Fruit fly (Drosophila melanogaster) whole organism, adult: ENCODE results near the gene Jon74E.

Experiments
- CG11617 ChIP-seq: fragments of 200-800 bp; sonication (Bioruptor generic); optimal IDR thresholded peaks from 2 replicates; lab custom pipeline; 2017; ENCODE audit warnings: mild to moderate bottlenecking, missing biosample characterization, missing genetic modification reagents, missing genetic modification characterization
- CG12768 ChIP-seq: fragments of 200-800 bp; sonication (Bioruptor generic); optimal IDR thresholded peaks from 2 replicates; lab custom pipeline; 2017; ENCODE audit warnings: missing biosample characterization, missing genetic modification characterization, mild to moderate bottlenecking, moderate library complexity, missing genetic modification reagents
- CG14711 ChIP-seq: fragments of 200-800 bp; sonication (Bioruptor generic); optimal IDR thresholded peaks from 2 replicates; lab custom pipeline; 2018; ENCODE audit warnings: missing biosample characterization, mild to moderate bottlenecking, missing genetic modification characterization, moderate library complexity
- CG1620 ChIP-seq: fragments of 200-800 bp; sonication (Bioruptor generic); optimal IDR thresholded peaks from 2 replicates; lab custom pipeline; 2016; ENCODE audit warnings: missing biosample characterization, missing genetic modification characterization
- CG33017 ChIP-seq: fragments of 200-800 bp; sonication (Bioruptor generic); optimal IDR thresholded peaks from 2 replicates; lab custom pipeline; 2018; ENCODE audit warnings: missing biosample characterization, mild to moderate bottlenecking, missing genetic modification characterization, moderate library complexity
- CG5204 ChIP-seq: fragments of 200-800 bp; sonication (Bioruptor generic); optimal IDR thresholded peaks from 2 replicates; lab custom pipeline; 2016; ENCODE audit warnings: missing biosample characterization, missing genetic modification characterization
- CG7045 ChIP-seq: fragments of 200-800 bp; sonication (Bioruptor generic); optimal IDR thresholded peaks from 2 replicates; lab custom pipeline; 2017; ENCODE audit warnings: missing biosample characterization, mild to moderate bottlenecking, missing genetic modification characterization
- CG7101 ChIP-seq: fragments of 200-800 bp; sonication (Bioruptor generic); optimal IDR thresholded peaks from 2 replicates; lab custom pipeline; 2018; ENCODE audit warnings: missing biosample characterization, mild to moderate bottlenecking, missing genetic modification characterization, moderate library complexity
- Clk ChIP-seq: fragments of 200-800 bp; sonication (Bioruptor generic); optimal IDR thresholded peaks from 2 replicates; lab custom pipeline; 2017; ENCODE audit warnings: missing biosample characterization, missing genetic modification characterization
- Crg-1 ChIP-seq: fragments of 200-800 bp; sonication (Bioruptor generic); optimal IDR thresholded peaks from 2 replicates; lab custom pipeline; 2016; ENCODE audit warnings: missing biosample characterization, missing genetic modification characterization
- Hr96 ChIP-seq: fragments of 200-800 bp; sonication (Bioruptor generic); optimal IDR thresholded peaks from 2 replicates; lab custom pipeline; 2016; ENCODE audit warnings: missing biosample characterization, missing genetic modification characterization
- Mnt ChIP-seq: fragments of 200-800 bp; sonication (Bioruptor generic); optimal IDR thresholded peaks from 2 replicates; lab custom pipeline; 2016; ENCODE audit warnings: missing biosample characterization, mild to moderate bottlenecking, missing genetic modification characterization
- bab1 ChIP-seq: fragments of 200-800 bp; sonication (Bioruptor generic); optimal IDR thresholded peaks from 3 replicates; lab custom pipeline; 2019; ENCODE audit warnings: missing biosample characterization, mild to moderate bottlenecking, missing genetic modification characterization, moderate library complexity
- cic ChIP-seq: fragments of 200-800 bp; sonication (Bioruptor generic); optimal IDR thresholded peaks from 2 replicates; lab custom pipeline; 2017; ENCODE audit warnings: missing biosample characterization, mild to moderate bottlenecking, missing genetic modification characterization, moderate library complexity
- cnc ChIP-seq, 2 experiments: fragments of >200 bp; optimal IDR thresholded peaks; 2 replicates each; lab custom pipeline; 2017
- kay ChIP-seq: fragments of 200-800 bp; sonication (Bioruptor generic); peaks from one replicate; lab custom pipeline; 2016; ENCODE audit warnings: missing biosample characterization, missing genetic modification characterization, borderline replicate concordance
- ovo ChIP-seq: fragments of 200-800 bp; sonication (Bioruptor generic); optimal IDR thresholded peaks from 2 replicates; lab custom pipeline; 2016; ENCODE audit warnings: missing biosample characterization, missing genetic modification characterization
- pad ChIP-seq: fragments of 200-800 bp; sonication (Bioruptor generic); optimal IDR thresholded peaks from 3 replicates; lab custom pipeline; 2017; ENCODE audit warnings: missing biosample characterization, missing genetic modification characterization, mild to moderate bottlenecking, moderate library complexity, missing genetic modification reagents
- tj ChIP-seq: fragments of 200-800 bp; sonication (Bioruptor generic); optimal IDR thresholded peaks from 3 replicates; lab custom pipeline; 2017; ENCODE audit warnings: missing biosample characterization, mild to moderate bottlenecking, missing genetic modification characterization, moderate library complexity
- toe ChIP-seq: fragments of 200-800 bp; sonication (Bioruptor generic); optimal IDR thresholded peaks from 2 replicates; lab custom pipeline; 2016; ENCODE audit warnings: missing biosample characterization, missing genetic modification characterization

The Jon74E gene

dm6 chr3L:17563536-17564257 is 14.8 kb upstream of the Jon74E start:
- no peak for TF ChIP-seq bab1 (GFP tag; lab: Kevin White, UChicago)
- peak; percentile 62 for TF ChIP-seq pad
- TF ChIP-seq tj (GFP tag; lab: Kevin White, UChicago), result peak; percentile 45
- peak; percentile 17 for TF ChIP-seq cic (GFP tag; lab: Kevin White, UChicago)
- peak; percentile 70 for TF ChIP-seq CG12768

- TF ChIP-seq Hr96 (GFP tag; lab: Kevin White, UChicago) (no peak), CG1620 (GFP tag; lab: Kevin White, UChicago) (no peak), tj (GFP tag; lab: Kevin White, UChicago) (no peak), Mnt (GFP tag; lab: Kevin White, UChicago) (no peak), CG7101 (tag; lab: Kevin White, UChicago) (no peak), CG5204 (GFP tag; lab: Kevin White, UChicago) (no peak), Crg-1 (GFP tag; lab: Kevin White, UChicago) (no peak), CG14711 (tag; lab: Kevin White, UChicago) (no peak), kay (GFP tag; lab: Kevin White, UChicago) (no peak), CG11617 (GFP tag; lab: Kevin White, UChicago) (no peak), pad (no peak), cnc (optimal IDR thresholded peaks at IDR 0.05; lab: Kevin White, UChicago) (no peak), cic (GFP tag; lab: Kevin White, UChicago) (no peak), bab1 (GFP tag; lab: Kevin White, UChicago) (no peak), CG33017 (tag; lab: Kevin White, UChicago) (no peak), Clk (GFP tag; lab: Kevin White, UChicago) (no peak), ovo (GFP tag; lab: Kevin White, UChicago) (no peak), toe (GFP tag; lab: Kevin White, UChicago) (no peak)
These were observed 14.2 kb upstream of the Jon74E start for dm6 chr3L:17563133-17563532.

- TF ChIP-seq ovo (GFP tag; lab: Kevin White, UChicago) (no peak), CG7045 (no peak), CG14711 (tag; lab: Kevin White, UChicago) (no peak), cic (GFP tag; lab: Kevin White, UChicago) (no peak), Crg-1 (GFP tag; lab: Kevin White, UChicago) (no peak), CG11617 (GFP tag; lab: Kevin White, UChicago) (no peak)
These were observed 13.3 kb upstream of the Jon74E start for dm6 chr3L:17562263-17562662.

dm6 chr3L:17557215-17557904 is 8.4 kb upstream of the Jon74E start, which contains the start of gene CycT:
Gene CycT (minus strand): TSS chr3L:17557788.
- TF ChIP-seq CG5204 (GFP tag; lab: Kevin White, UChicago) (no peak), cnc (optimal IDR thresholded peaks at IDR 0.05; lab: Kevin White, UChicago) (no peak), bab1 (GFP tag; lab: Kevin White, UChicago) (peak; percentile 72), CG1620 (GFP tag; lab: Kevin White, UChicago) (no peak), Crg-1 (GFP tag; lab: Kevin White, UChicago) (peak; percentile 20), Clk (GFP tag; lab: Kevin White, UChicago) (peak; percentile 10), CG7045 (peak; percentile 68), toe (GFP tag; lab: Kevin White, UChicago) (no peak), CG33017 (tag; lab: Kevin White, UChicago) (peak; percentile 62), CG11617 (GFP tag; lab: Kevin White, UChicago) (peak; percentile 85), Mnt (GFP tag; lab: Kevin White, UChicago) (peak; percentile 49), cic (GFP tag; lab: Kevin White, UChicago) (peak; percentile 75), CG12768 (peak; percentile 78), Hr96 (GFP tag; lab: Kevin White, UChicago) (no peak), CG7101 (tag; lab: Kevin White, UChicago) (peak; percentile 66), pad (peak; percentile 75), ovo (GFP tag; lab: Kevin White, UChicago) (peak; percentile 69), tj (GFP tag; lab: Kevin White, UChicago) (peak; percentile 82), CG14711 (tag; lab: Kevin White, UChicago) (peak; percentile 25), kay (GFP tag; lab: Kevin White, UChicago) (no peak)

dm6 chr3L:17555794-17556193 is 6.9 kb upstream of the Jon74E start:
- TF ChIP-seq CG7045 (no peak), CG1620 (GFP tag; lab: Kevin White, UChicago) (no peak), Hr96 (GFP tag; lab: Kevin White, UChicago) (no peak), CG5204 (GFP tag; lab: Kevin White, UChicago) (no peak), tj (GFP tag; lab: Kevin White, UChicago) (no peak), ovo (GFP tag; lab: Kevin White, UChicago) (no peak), CG11617 (GFP tag; lab: Kevin White, UChicago) (no peak), Clk (GFP tag; lab: Kevin White, UChicago) (no peak), bab1 (GFP tag; lab: Kevin White, UChicago) (no peak), Mnt (GFP tag; lab: Kevin White, UChicago) (no peak), cnc (optimal IDR thresholded peaks at IDR 0.05; lab: Kevin White, UChicago) (no peak), toe (GFP tag; lab: Kevin White, UChicago) (no peak), CG12768 (no peak), Crg-1 (GFP tag; lab: Kevin White, UChicago) (no peak)
